Worm (Caenorhabditis elegans): ENCODE data around the gene cutc-1.

cutc-1 gene

ce11 chrIII:8443557-8444131 is 40.2 kb upstream of the cutc-1 start, which contains the start of gene ufbp-1 (continued):
- peak; percentile 20 for TF ChIP-seq hmg-11 (tag; optimal IDR thresholded peaks at IDR 0.05)
- TF ChIP-seq ceh-28 (tag; optimal IDR thresholded peaks at IDR 0.05), result no peak
- TF ChIP-seq ztf-11 (tag; optimal IDR thresholded peaks at IDR 0.05), result no peak
- TF ChIP-seq lin-39 (tag; optimal IDR thresholded peaks at IDR 0.05), result peak; percentile 11
- no peak for TF ChIP-seq sea-2 (GFP tag; optimal IDR thresholded peaks at IDR 0.05)
- TF ChIP-seq egl-5 (tag; optimal IDR thresholded peaks at IDR 0.05), result no peak
- TF ChIP-seq nhr-76 (tag; optimal IDR thresholded peaks at IDR 0.05), result no peak
- no peak for TF ChIP-seq ceh-9 (tag; optimal IDR thresholded peaks at IDR 0.05)
- peak; percentile 93 for TF ChIP-seq pha-4 (tag; optimal IDR thresholded peaks at IDR 0.05)
- no peak for TF ChIP-seq ceh-82 (tag; optimal IDR thresholded peaks at IDR 0.05)
- TF ChIP-seq nhr-28 (tag; optimal IDR thresholded peaks at IDR 0.05), result no peak
- no peak for TF ChIP-seq egl-27 (tag; optimal IDR thresholded peaks at IDR 0.05)
- TF ChIP-seq snpc-4 (tag; optimal IDR thresholded peaks at IDR 0.05), result peak; percentile 33
- TF ChIP-seq nhr-25 (tag; optimal IDR thresholded peaks at IDR 0.05), result peak; percentile 73
- no peak for TF ChIP-seq nhr-12 (tag; optimal IDR thresholded peaks at IDR 0.05)
- TF ChIP-seq zag-1 (tag; optimal IDR thresholded peaks at IDR 0.05), result no peak

ce11 chrIII:8439312-8439711 is 35.9 kb upstream of the cutc-1 start, which contains the start of gene pqn-96:
TSS of gene pqn-96 (minus strand) at chrIII:8439412.
- TF ChIP-seq daf-12 (tag; optimal IDR thresholded peaks at IDR 0.05), result no peak
- no peak for TF ChIP-seq mdl-1 (tag; optimal IDR thresholded peaks at IDR 0.05)

- TF ChIP-seq pha-4 (tag; optimal IDR thresholded peaks at IDR 0.05) (no peak), ama-1 (optimal IDR thresholded peaks at IDR 0.05) (peak; percentile 45)
Observed at ce11 chrIII:8437763-8438414, 34.5 kb upstream of the cutc-1 start.

ce11 chrIII:8435074-8435473 is 31.7 kb upstream of the cutc-1 start, which contains the start of gene ZK1236.9:
TSS of gene ZK1236.9 (minus strand) at chrIII:8435174.
- TF ChIP-seq ama-1 (optimal IDR thresholded peaks at IDR 0.05) (no peak), ceh-16 (tag; optimal IDR thresholded peaks at IDR 0.05) (no peak)

ce11 chrIII:8432143-8432542 is 28.7 kb upstream of the cutc-1 start, which contains the start of gene ZK1236.5:
TSS of gene ZK1236.5 (minus strand) at chrIII:8432214.
- TF ChIP-seq nhr-11 (tag; optimal IDR thresholded peaks at IDR 0.05) (no peak), egl-27 (tag; optimal IDR thresholded peaks at IDR 0.05) (no peak), egl-5 (tag; optimal IDR thresholded peaks at IDR 0.05) (no peak), sea-2 (GFP tag; optimal IDR thresholded peaks at IDR 0.05) (no peak), mdl-1 (tag; optimal IDR thresholded peaks at IDR 0.05) (no peak), nhr-28 (tag; optimal IDR thresholded peaks at IDR 0.05) (no peak), nhr-25 (tag; optimal IDR thresholded peaks at IDR 0.05) (no peak), aly-2 (tag; optimal IDR thresholded peaks at IDR 0.05) (no peak), zag-1 (tag; optimal IDR thresholded peaks at IDR 0.05) (no peak), eor-1 (tag; optimal IDR thresholded peaks at IDR 0.05) (no peak), ceh-82 (tag; optimal IDR thresholded peaks at IDR 0.05) (no peak), ztf-11 (tag; optimal IDR thresholded peaks at IDR 0.05) (no peak), daf-12 (tag; optimal IDR thresholded peaks at IDR 0.05) (no peak), elt-3 (tag; optimal IDR thresholded peaks at IDR 0.05) (no peak), nfya-1 (tag; optimal IDR thresholded peaks at IDR 0.05; ENCODE audit: insufficient read depth) (peak; percentile 56), tbx-2 (tag; optimal IDR thresholded peaks at IDR 0.05) (no peak), nhr-43 (tag; optimal IDR thresholded peaks at IDR 0.05; ENCODE audit: poor library complexity, severe bottlenecking) (no peak), nhr-237 (tag; optimal IDR thresholded peaks at IDR 0.05) (no peak), skn-1 (tag; optimal IDR thresholded peaks at IDR 0.05) (no peak), elt-2 (tag; optimal IDR thresholded peaks at IDR 0.05) (no peak), nhr-12 (tag; optimal IDR thresholded peaks at IDR 0.05) (no peak), fkh-2 (tag; optimal IDR thresholded peaks at IDR 0.05) (no peak), pha-4 (tag; optimal IDR thresholded peaks at IDR 0.05) (peak; percentile 68), elt-1 (tag; optimal IDR thresholded peaks at IDR 0.05) (no peak), pqm-1 (tag; optimal IDR thresholded peaks at IDR 0.05) (no peak), unc-62 (GFP tag; optimal IDR thresholded peaks at IDR 0.05) (no peak), ztf-4 (tag; optimal IDR thresholded peaks at IDR 0.05) (no peak), hmg-11 (tag; optimal IDR thresholded peaks at IDR 0.05) (peak; percentile 25), ZK546.5 (tag; optimal IDR thresholded peaks at IDR 0.05) (no peak), ceh-28 (tag; optimal IDR thresholded peaks at IDR 0.05) (no peak), snpc-4 (tag; optimal IDR thresholded peaks at IDR 0.05) (no peak), jun-1 (tag; optimal IDR thresholded peaks at IDR 0.05) (no peak), R02D3.7 (tag; optimal IDR thresholded peaks at IDR 0.05) (peak; percentile 95), lin-15B (tag; optimal IDR thresholded peaks at IDR 0.05) (peak; percentile 55), fkh-10 (GFP tag; optimal IDR thresholded peaks at IDR 0.05) (no peak), lin-39 (tag; optimal IDR thresholded peaks at IDR 0.05) (no peak), ceh-16 (tag; optimal IDR thresholded peaks at IDR 0.05) (no peak), nhr-23 (tag; optimal IDR thresholded peaks at IDR 0.05) (no peak), nhr-76 (tag; optimal IDR thresholded peaks at IDR 0.05) (no peak)

Data from whole organism, L3 larva.